Fruit fly (Drosophila melanogaster) Kc167 (cell line): ENCODE data around the gene lmd.

Source experiments
- Myc ChIP-seq: fragments of >200 bp; optimal IDR thresholded peaks from 2 replicates; lab custom pipeline; 2017; ENCODE audit warnings: missing external identifiers
- Sin3A ChIP-seq: fragments of >200 bp; optimal IDR thresholded peaks from 2 replicates; lab custom pipeline; 2018; ENCODE audit warnings: missing external identifiers
- h ChIP-seq: fragments of >200 bp; optimal IDR thresholded peaks from 3 replicates; lab custom pipeline; 2018; ENCODE audit warnings: missing external identifiers
- insv ChIP-seq: fragments of >200 bp; optimal IDR thresholded peaks from 3 replicates; lab custom pipeline; 2018; ENCODE audit warnings: missing external identifiers
- psq ChIP-seq: fragments of >200 bp; optimal IDR thresholded peaks from 2 replicates; lab custom pipeline; 2017; ENCODE audit warnings: missing external identifiers
- ttk ChIP-seq: sonication (Bioruptor generic); optimal IDR thresholded peaks from 2 replicates; lab custom pipeline; 2017; ENCODE audit warnings: missing external identifiers

DNA sequence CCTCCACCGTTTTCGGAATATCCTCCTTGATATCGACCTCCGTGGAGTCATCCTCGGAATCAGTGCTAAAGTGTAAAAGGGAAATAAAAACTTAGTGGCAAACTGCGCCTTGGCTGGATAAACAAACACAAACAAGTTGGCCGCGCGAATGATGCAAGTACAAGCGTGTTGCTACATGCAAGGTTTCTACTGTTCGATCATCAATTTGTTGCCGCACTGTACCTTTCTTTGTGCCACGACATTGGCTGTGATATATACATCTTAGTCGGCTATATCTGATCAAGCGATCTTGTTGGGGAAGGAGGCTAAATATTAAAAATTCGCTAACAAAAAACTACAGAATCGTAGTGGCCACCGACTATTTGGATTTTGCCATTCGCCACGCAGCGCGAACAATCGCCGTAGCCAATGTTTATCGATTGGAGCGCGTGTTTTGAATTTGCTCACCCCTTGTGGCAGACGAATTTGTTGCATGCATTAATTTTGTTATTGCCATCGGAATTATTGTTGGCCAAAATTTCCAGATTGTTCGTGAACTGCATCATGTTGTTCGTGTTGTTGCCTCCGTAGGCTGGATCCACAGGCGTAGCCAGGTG lies 26.7 kb upstream of the lmd start:
- TF ChIP-seq insv (lab: Kevin White, UChicago) (no peak), Myc (lab: Kevin White, UChicago) (no peak), psq (lab: Kevin White, UChicago) (no peak), h (lab: Kevin White, UChicago) (no peak), Sin3A (no peak), ttk (lab: Kevin White, UChicago) (no peak)
